Fruit fly (Drosophila melanogaster): Measurements from ENCODE around the gene Mi-2.

Gene Mi-2

dm6 chr3L:19902560-19903399, 7.2 kb downstream of the Mi-2 start:
- no peak for TF ChIP-seq N (GFP tag; optimal IDR thresholded peaks at IDR 0.05)
- peak; percentile 5 for TF ChIP-seq Dif (GFP tag; optimal IDR thresholded peaks at IDR 0.05; ENCODE audit: partially characterized antibody)
- TF ChIP-seq dmrt93B (GFP tag; optimal IDR thresholded peaks at IDR 0.05) = peak; percentile 82
- peak; percentile 96 for TF ChIP-seq HLH106 (tag; optimal IDR thresholded peaks at IDR 0.05)
- peak; percentile 98 for TF ChIP-seq psq (GFP tag; optimal IDR thresholded peaks at IDR 0.05)
- no peak for TF ChIP-seq dl (GFP tag; optimal IDR thresholded peaks at IDR 0.05; ENCODE audit: insufficient read depth in 1 of 2, partially characterized antibody in 2 of 2)
- TF ChIP-seq Myc (optimal IDR thresholded peaks at IDR 0.05) = no peak
- TF ChIP-seq usp (GFP tag; optimal IDR thresholded peaks at IDR 0.05) = no peak
- peak; percentile 87 for TF ChIP-seq dsf (GFP tag; optimal IDR thresholded peaks at IDR 0.05; ENCODE audit: borderline replicate concordance)
- TF ChIP-seq brk (GFP tag; optimal IDR thresholded peaks at IDR 0.05) = peak; percentile 91
- no peak for TF ChIP-seq lola (GFP tag; optimal IDR thresholded peaks at IDR 0.05)
- peak; percentile 22 for TF ChIP-seq jim (GFP tag; optimal IDR thresholded peaks at IDR 0.05)
- peak; percentile 87 for TF ChIP-seq Mio (GFP tag; optimal IDR thresholded peaks at IDR 0.05)
- no peak for TF ChIP-seq Abd-B (GFP tag; optimal IDR thresholded peaks at IDR 0.05)
- TF ChIP-seq rgr (GFP tag; optimal IDR thresholded peaks at IDR 0.05) = peak; percentile 99
- peak; percentile 95 for TF ChIP-seq tai (GFP tag; optimal IDR thresholded peaks at IDR 0.05)
- TF ChIP-seq GATAd (GFP tag; optimal IDR thresholded peaks at IDR 0.05) = no peak
- TF ChIP-seq Hr83 (GFP tag; optimal IDR thresholded peaks at IDR 0.05; ENCODE audit: poor library complexity, severe bottlenecking) = peak; percentile 64
- no peak for TF ChIP-seq Dfd (GFP tag; optimal IDR thresholded peaks at IDR 0.05)
- peak; percentile 90 for TF ChIP-seq Jra (GFP tag; optimal IDR thresholded peaks at IDR 0.05)
- peak; percentile 99 for TF ChIP-seq h (GFP tag; optimal IDR thresholded peaks at IDR 0.05)
- peak; percentile 98 for TF ChIP-seq CG32264 (GFP tag; optimal IDR thresholded peaks at IDR 0.05)
- peak; percentile 92 for TF ChIP-seq sv (GFP tag; optimal IDR thresholded peaks at IDR 0.05)
- peak; percentile 99 for TF ChIP-seq br (GFP tag; optimal IDR thresholded peaks at IDR 0.05)
- TF ChIP-seq CrebA (GFP tag; optimal IDR thresholded peaks at IDR 0.05; ENCODE audit: borderline replicate concordance) = peak; percentile 65
- peak; percentile 96 for TF ChIP-seq Rel (GFP tag; optimal IDR thresholded peaks at IDR 0.05)
- peak; percentile 73 for TF ChIP-seq Rel (tag; optimal IDR thresholded peaks at IDR 0.05)
- no peak for TF ChIP-seq pan (optimal IDR thresholded peaks at IDR 0.05)
- peak; percentile 97 for TF ChIP-seq fru (GFP tag; optimal IDR thresholded peaks at IDR 0.05)
- peak; percentile 98 for TF ChIP-seq Hnf4 (GFP tag; optimal IDR thresholded peaks at IDR 0.05)
- peak; percentile 99 for TF ChIP-seq woc (GFP tag; optimal IDR thresholded peaks at IDR 0.05)
- TF ChIP-seq Vsx2 (GFP tag; optimal IDR thresholded peaks at IDR 0.05; ENCODE audit: partially characterized antibody) = peak; percentile 90
- peak; percentile 7 for TF ChIP-seq CG9705 (GFP tag; optimal IDR thresholded peaks at IDR 0.05)
- TF ChIP-seq sage (GFP tag; optimal IDR thresholded peaks at IDR 0.05) = peak; percentile 98
- peak; percentile 99 for TF ChIP-seq OdsH (GFP tag; optimal IDR thresholded peaks at IDR 0.05)
- TF ChIP-seq Sp1 (GFP tag; optimal IDR thresholded peaks at IDR 0.05) = peak; percentile 98
- no peak for TF ChIP-seq Hr78 (GFP tag; optimal IDR thresholded peaks at IDR 0.05)
- peak; percentile 93 to 98 for TF ChIP-seq foxo (GFP tag; optimal IDR thresholded peaks at IDR 0.05)
- peak; percentile 99 for TF ChIP-seq ey (GFP tag; optimal IDR thresholded peaks at IDR 0.05)

- no peak for TF ChIP-seq Abd-B (GFP tag; optimal IDR thresholded peaks at IDR 0.05)
- TF ChIP-seq CrebA (GFP tag; optimal IDR thresholded peaks at IDR 0.05; ENCODE audit: borderline replicate concordance) = no peak
- no peak for TF ChIP-seq pan (optimal IDR thresholded peaks at IDR 0.05)
- TF ChIP-seq psq (GFP tag; optimal IDR thresholded peaks at IDR 0.05) = no peak
- no peak for TF ChIP-seq Hnf4 (GFP tag; optimal IDR thresholded peaks at IDR 0.05)
- no peak for TF ChIP-seq Rel (GFP tag; optimal IDR thresholded peaks at IDR 0.05)
- TF ChIP-seq Rel (tag; optimal IDR thresholded peaks at IDR 0.05) = peak; percentile 71
- TF ChIP-seq sv (GFP tag; optimal IDR thresholded peaks at IDR 0.05) = no peak
- TF ChIP-seq Sp1 (GFP tag; optimal IDR thresholded peaks at IDR 0.05) = no peak
Observed at dm6 chr3L:19901486-19902255, 8.3 kb downstream of the Mi-2 start.

Data from whole organism, wandering third instar larva.